Worm (Caenorhabditis elegans): ENCODE data around the gene Y57A10A.4.

- TF ChIP-seq snpc-4 (GFP tag; optimal IDR thresholded peaks at IDR 0.05) (no peak), snpc-4 (tag; optimal IDR thresholded peaks at IDR 0.05) (no peak), chd-7 (tag; optimal IDR thresholded peaks at IDR 0.05) (no peak), F39B2.1 (GFP tag; IDR thresholded peaks at IDR 0.05) (no peak), ztf-3 (GFP tag; optimal IDR thresholded peaks at IDR 0.05) (no peak), sdz-38 (tag; optimal IDR thresholded peaks at IDR 0.05) (no peak), aptf-3 (GFP tag; IDR thresholded peaks at IDR 0.05) (no peak), mel-28 (tag; optimal IDR thresholded peaks at IDR 0.05; ENCODE audit: borderline replicate concordance) (no peak), egl-44 (GFP tag; IDR thresholded peaks at IDR 0.05) (no peak), ceh-40 (GFP tag; IDR thresholded peaks at IDR 0.05) (no peak), F10E7.11 (tag; optimal IDR thresholded peaks at IDR 0.05) (no peak)
Observed at ce11 chrII:12199912-12200637, 48.3 kb downstream of the Y57A10A.4 start, which contains the start of gene polg-1.
